Fruit fly (Drosophila melanogaster): ENCODE measurements around the gene CG46383.

DNA sequence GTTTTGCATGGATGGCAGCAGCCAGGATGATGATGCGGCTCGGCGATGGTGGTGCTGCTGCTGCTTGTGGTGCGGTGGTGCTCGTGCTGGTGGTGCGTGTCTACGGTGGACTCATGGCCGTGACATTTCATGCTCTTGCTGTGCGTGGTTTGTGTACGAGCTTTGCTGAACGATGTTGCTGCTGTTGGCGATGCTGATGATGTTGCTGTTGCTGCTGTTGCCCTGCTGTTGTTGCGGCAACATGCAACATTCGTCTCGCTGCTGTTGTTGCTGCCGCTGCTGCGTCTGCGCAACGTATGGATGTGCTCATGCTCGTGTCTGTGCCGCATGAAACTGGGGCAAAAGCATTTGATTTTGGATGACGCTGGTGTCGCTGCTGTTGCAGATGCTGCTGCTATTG, 37.5 kb downstream of the CG46383 start:
- TF ChIP-seq CG5180 (GFP tag; optimal IDR thresholded peaks at IDR 0.05): no peak
- no peak for TF ChIP-seq CG9215 (GFP tag; IDR thresholded peaks at IDR 0.05)
- no peak for TF ChIP-seq vnd (GFP tag; IDR thresholded peaks at IDR 0.05; ENCODE audit: partially characterized antibody)
- TF ChIP-seq row (GFP tag; IDR thresholded peaks at IDR 0.05): no peak
- TF ChIP-seq CG8765 (GFP tag; IDR thresholded peaks at IDR 0.05): no peak
- no peak for TF ChIP-seq CG4617 (GFP tag; optimal IDR thresholded peaks at IDR 0.05; ENCODE audit: borderline replicate concordance)

All from whole organism, embryonic.